Fruit fly (Drosophila melanogaster) whole organism, embryonic: ENCODE data around the gene CG17660.

Experiments used
- CG10267 ChIP-seq: fragments of 200-800 bp; sonication (Bioruptor generic); optimal IDR thresholded peaks from 2 replicates; lab custom pipeline; 2018; ENCODE audit warnings: missing biosample characterization, mild to moderate bottlenecking, missing genetic modification characterization, moderate library complexity
- CG10274 ChIP-seq: fragments of 200-800 bp; sonication (Bioruptor generic); optimal IDR thresholded peaks from 3 replicates; lab custom pipeline; 2017; ENCODE audit warnings: missing biosample characterization, mild to moderate bottlenecking, missing genetic modification characterization
- CG15514 ChIP-seq: fragments of 200-800 bp; sonication (Bioruptor generic); optimal IDR thresholded peaks from 3 replicates; lab custom pipeline; 2017; ENCODE audit warnings: missing biosample characterization, missing genetic modification characterization, mild to moderate bottlenecking, moderate library complexity, missing genetic modification reagents
- CG17385 ChIP-seq: fragments of 200-800 bp; sonication (Bioruptor generic); optimal IDR thresholded peaks from 3 replicates; lab custom pipeline; 2018; ENCODE audit warnings: missing biosample characterization, mild to moderate bottlenecking, missing genetic modification characterization
- CG2199 ChIP-seq: fragments of 200-800 bp; sonication (Bioruptor generic); IDR thresholded peaks from 3 replicates; pipeline ENCODE4 v1.3.6; 2022; ENCODE audit warnings: missing biosample characterization, missing genetic modification characterization
- CG2712 ChIP-seq: fragments of 200-800 bp; optimal IDR thresholded peaks from 3 replicates; lab custom pipeline; 2019; ENCODE audit warnings: missing biosample characterization, mild to moderate bottlenecking, missing genetic modification characterization, moderate library complexity
- CG3407 ChIP-seq: fragments of 200-800 bp; sonication (Bioruptor generic); optimal IDR thresholded peaks from 2 replicates; lab custom pipeline; 2018; ENCODE audit warnings: missing biosample characterization, mild to moderate bottlenecking, missing genetic modification characterization
- CG34224 ChIP-seq: fragments of 200-800 bp; sonication (Bioruptor generic); IDR thresholded peaks from 3 replicates; pipeline ENCODE4 v1.3.6; 2022; ENCODE audit warnings: missing biosample characterization, missing genetic modification characterization; ENCODE audit not compliant: partially characterized antibody
- CG4820 ChIP-seq: fragments of 200-800 bp; sonication (Bioruptor generic); optimal IDR thresholded peaks from 3 replicates; lab custom pipeline; 2016; ENCODE audit warnings: missing biosample characterization, missing genetic modification characterization
- CG6791 ChIP-seq: fragments of 200-800 bp; sonication (Bioruptor generic); IDR thresholded peaks from 3 replicates; pipeline ENCODE4 v1.3.6; 2022; ENCODE audit warnings: missing biosample characterization, missing genetic modification characterization; ENCODE audit not compliant: partially characterized antibody
- CG6813 ChIP-seq: fragments of 200-800 bp; sonication (Bioruptor generic); optimal IDR thresholded peaks from 2 replicates; lab custom pipeline; 2017; ENCODE audit warnings: missing biosample characterization, missing genetic modification characterization, mild to moderate bottlenecking, moderate library complexity, missing genetic modification reagents
- CG7786 ChIP-seq: fragments of 200-800 bp; sonication (Bioruptor generic); optimal IDR thresholded peaks from 2 replicates; lab custom pipeline; 2016; ENCODE audit warnings: missing biosample characterization, missing genetic modification characterization
- CG8944 ChIP-seq: fragments of 200-800 bp; sonication (Bioruptor generic); optimal IDR thresholded peaks from 3 replicates; lab custom pipeline; 2016; ENCODE audit warnings: missing biosample characterization, missing genetic modification characterization
- CHES-1-like ChIP-seq: fragments of 200-800 bp; sonication (Bioruptor generic); optimal IDR thresholded peaks from 2 replicates; lab custom pipeline; 2016; ENCODE audit warnings: missing biosample characterization, missing genetic modification characterization
- CrebB ChIP-seq: fragments of 200-800 bp; sonication (Bioruptor generic); optimal IDR thresholded peaks from 3 replicates; lab custom pipeline; 2018; ENCODE audit warnings: missing biosample characterization, mild to moderate bottlenecking, missing genetic modification characterization
- Dad ChIP-seq: fragments of 200-800 bp; sonication (Bioruptor generic); optimal IDR thresholded peaks from 3 replicates; lab custom pipeline; 2016; ENCODE audit warnings: missing biosample characterization, missing genetic modification characterization
- Ets65A ChIP-seq: fragments of 200-800 bp; sonication (Bioruptor generic); peaks from one replicate; lab custom pipeline; 2016; ENCODE audit warnings: missing biosample characterization, missing genetic modification characterization
- Ets97D ChIP-seq: fragments of 200-800 bp; sonication (Bioruptor generic); optimal IDR thresholded peaks from 3 replicates; lab custom pipeline; 2016; ENCODE audit warnings: missing biosample characterization, missing genetic modification characterization
- Hmr ChIP-seq: fragments of 200-800 bp; sonication (Bioruptor generic); optimal IDR thresholded peaks from 3 replicates; lab custom pipeline; 2017; ENCODE audit warnings: mild to moderate bottlenecking, missing biosample characterization, missing genetic modification reagents, missing genetic modification characterization
- Hr3 ChIP-seq: fragments of 200-800 bp; sonication (Bioruptor generic); optimal IDR thresholded peaks from 3 replicates; lab custom pipeline; 2016; ENCODE audit warnings: missing biosample characterization, missing genetic modification characterization
- Lpt ChIP-seq: fragments of >200 bp; optimal IDR thresholded peaks from 2 replicates; lab custom pipeline; 2018; ENCODE audit warnings: missing biosample characterization, missing genetic modification characterization
- MTF-1 ChIP-seq: fragments of 200-800 bp; sonication (Bioruptor generic); optimal IDR thresholded peaks from 2 replicates; lab custom pipeline; 2018; ENCODE audit warnings: missing biosample characterization, mild to moderate bottlenecking, missing genetic modification characterization, borderline replicate concordance
- Med ChIP-seq: fragments of 200-800 bp; sonication (Bioruptor generic); peaks from one replicate; lab custom pipeline; 2016; ENCODE audit warnings: missing biosample characterization, missing genetic modification characterization, mild to moderate bottlenecking, inconsistent platforms, moderate library complexity
- NC2α ChIP-seq: fragments of 200-800 bp; sonication (Bioruptor generic); optimal IDR thresholded peaks from 2 replicates; lab custom pipeline; 2016; ENCODE audit warnings: missing biosample characterization, missing genetic modification characterization
- NFAT ChIP-seq: fragments of 200-800 bp; sonication (Bioruptor generic); IDR thresholded peaks from 2 replicates; pipeline ENCODE4 v1.3.6; 2022; ENCODE audit warnings: missing biosample characterization, missing genetic modification characterization
- Neu2 ChIP-seq: fragments of 200-800 bp; sonication (Bioruptor generic); optimal IDR thresholded peaks from 3 replicates; lab custom pipeline; 2016; ENCODE audit warnings: missing biosample characterization, missing genetic modification characterization, borderline replicate concordance
- Tbp ChIP-seq: fragments of >200 bp; optimal IDR thresholded peaks from 2 replicates; lab custom pipeline; 2018; ENCODE audit warnings: missing biosample characterization, missing genetic modification characterization
- aop ChIP-seq: fragments of 200-800 bp; sonication (Bioruptor generic); IDR thresholded peaks from 2 replicates; pipeline ENCODE4 v1.3.6; 2022; ENCODE audit warnings: missing biosample characterization, missing genetic modification characterization
- bsh ChIP-seq, 2 experiments: fragments of 200-800 bp; sonication (Bioruptor generic); optimal IDR thresholded peaks; 2 replicates each; lab custom pipeline; 2017 to 2018; ENCODE audit warnings: mild to moderate bottlenecking in 2 of 2, missing biosample characterization in 2 of 2, missing genetic modification characterization in 2 of 2, moderate library complexity in 1 of 2
- chm ChIP-seq: fragments of 200-800 bp; sonication (Bioruptor generic); IDR thresholded peaks from 2 replicates; pipeline ENCODE4 v1.3.6; 2022; ENCODE audit warnings: missing biosample characterization, missing genetic modification characterization
- dm ChIP-seq: fragments of 200-800 bp; sonication (Bioruptor generic); optimal IDR thresholded peaks from 3 replicates; lab custom pipeline; 2016; ENCODE audit warnings: missing biosample characterization, missing genetic modification characterization
- dpn ChIP-seq, 2 experiments: fragments of 200-800 bp; sonication (Bioruptor generic); optimal IDR thresholded peaks; 3 replicates each; lab custom pipeline; 2016; ENCODE audit warnings: missing biosample characterization in 2 of 2, missing genetic modification characterization in 2 of 2
- dysf ChIP-seq: fragments of 200-800 bp; sonication (Bioruptor generic); IDR thresholded peaks from 3 replicates; pipeline ENCODE4 v1.3.6; 2022; ENCODE audit warnings: missing biosample characterization, missing genetic modification characterization
- grau ChIP-seq: fragments of 200-800 bp; optimal IDR thresholded peaks from 3 replicates; lab custom pipeline; 2019; ENCODE audit warnings: missing biosample characterization, mild to moderate bottlenecking, missing genetic modification characterization, moderate library complexity
- inv ChIP-seq: fragments of 200-800 bp; sonication (Bioruptor generic); IDR thresholded peaks from 2 replicates; pipeline ENCODE4 v1.3.6; 2022; ENCODE audit warnings: missing biosample characterization, missing genetic modification characterization; ENCODE audit not compliant: partially characterized antibody
- kay ChIP-seq: fragments of 200-800 bp; sonication (Bioruptor generic); optimal IDR thresholded peaks from 2 replicates; lab custom pipeline; 2016; ENCODE audit warnings: missing biosample characterization, missing genetic modification characterization
- org-1 ChIP-seq: fragments of 200-800 bp; sonication (Bioruptor generic); optimal IDR thresholded peaks from 2 replicates; lab custom pipeline; 2017; ENCODE audit warnings: missing biosample characterization, missing genetic modification characterization
- pb ChIP-seq: fragments of 200-800 bp; sonication (Bioruptor generic); optimal IDR thresholded peaks from 3 replicates; lab custom pipeline; 2016; ENCODE audit warnings: missing biosample characterization, missing genetic modification characterization
- phol ChIP-seq: fragments of 200-800 bp; sonication (Bioruptor generic); optimal IDR thresholded peaks from 3 replicates; lab custom pipeline; 2018; ENCODE audit warnings: missing biosample characterization, mild to moderate bottlenecking, missing genetic modification characterization, moderate library complexity
- pita ChIP-seq: fragments of 200-800 bp; sonication (Bioruptor generic); optimal IDR thresholded peaks from 2 replicates; lab custom pipeline; 2017; ENCODE audit warnings: missing biosample characterization, mild to moderate bottlenecking, missing genetic modification characterization
- pzg ChIP-seq: fragments of 200-800 bp; sonication (Bioruptor generic); optimal IDR thresholded peaks from 3 replicates; lab custom pipeline; 2018; ENCODE audit warnings: missing biosample characterization, mild to moderate bottlenecking, missing genetic modification characterization, moderate library complexity
- scrt ChIP-seq: fragments of 200-800 bp; sonication (Bioruptor generic); optimal IDR thresholded peaks from 2 replicates; lab custom pipeline; 2018; ENCODE audit warnings: missing biosample characterization, mild to moderate bottlenecking, missing genetic modification characterization, moderate library complexity
- seq ChIP-seq: fragments of 200-800 bp; sonication (Bioruptor generic); IDR thresholded peaks from 2 replicates; pipeline ENCODE4 v1.3.6; 2022; ENCODE audit warnings: missing biosample characterization, missing genetic modification characterization
- so ChIP-seq: fragments of 200-800 bp; sonication (Bioruptor generic); IDR thresholded peaks from 3 replicates; pipeline ENCODE4 v1.3.6; 2022; ENCODE audit warnings: missing biosample characterization, missing genetic modification characterization
- stwl ChIP-seq: fragments of 200-800 bp; sonication (Bioruptor generic); optimal IDR thresholded peaks from 3 replicates; lab custom pipeline; 2018; ENCODE audit warnings: missing biosample characterization, mild to moderate bottlenecking, missing genetic modification characterization, moderate library complexity
- tap ChIP-seq: fragments of 200-800 bp; optimal IDR thresholded peaks from 3 replicates; lab custom pipeline; 2019; ENCODE audit warnings: missing biosample characterization, mild to moderate bottlenecking, missing genetic modification characterization, moderate library complexity
- tin ChIP-seq: fragments of 200-800 bp; sonication (Bioruptor generic); optimal IDR thresholded peaks from 3 replicates; lab custom pipeline; 2016; ENCODE audit warnings: missing biosample characterization, missing genetic modification characterization
- trem ChIP-seq: fragments of 200-800 bp; optimal IDR thresholded peaks from 3 replicates; lab custom pipeline; 2019; ENCODE audit warnings: missing biosample characterization, mild to moderate bottlenecking, missing genetic modification characterization, moderate library complexity
- vfl ChIP-seq: fragments of 200-800 bp; sonication (Bioruptor generic); optimal IDR thresholded peaks from 2 replicates; lab custom pipeline; 2016; ENCODE audit warnings: missing biosample characterization, missing genetic modification characterization
- vvl ChIP-seq: fragments of 200-800 bp; sonication (Bioruptor generic); IDR thresholded peaks from 2 replicates; pipeline ENCODE4 v1.3.6; 2022; ENCODE audit warnings: missing biosample characterization, missing genetic modification characterization

CG17660 gene

dm6 chr2L:1732189-1732588, 22.0 kb upstream of the CG17660 start, which contains the start of the genes CG17652 and CG17646 (continued):
- peak; percentile 33 for TF ChIP-seq stwl
- TF ChIP-seq dysf = no peak
- TF ChIP-seq CG34224 (GFP tag; lab: Robert Waterston, UW) = peak; percentile 13; the same call in 1 of the 3 replicates
- TF ChIP-seq CG15514 (GFP tag; lab: Kevin White, UChicago) = peak; percentile 13
- peak; percentile 13 for TF ChIP-seq CG2712 (tag; lab: Kevin White, UChicago)
- peak; percentile 44 for TF ChIP-seq CG17385 (GFP tag; lab: Kevin White, UChicago)
- TF ChIP-seq CG3407 (GFP tag; lab: Kevin White, UChicago) = no peak
- no peak for TF ChIP-seq CG6791 (GFP tag; lab: Robert Waterston, UW)
- peak; percentile 36 for TF ChIP-seq CHES-1-like (GFP tag; lab: Kevin White, UChicago)
- TF ChIP-seq CG10267 (tag; lab: Kevin White, UChicago) = peak; percentile 90
- TF ChIP-seq seq = peak; percentile 13; the same call in 1 of the 2 replicates
- TF ChIP-seq inv (GFP tag; lab: Robert Waterston, UW) = no peak
- 0 out of 2 replicates have a peak, but pooled peaks have one; percentile 51 for TF ChIP-seq chm (GFP tag; lab: Robert Waterston, UW)
- no peak for TF ChIP-seq vfl (GFP tag; lab: Kevin White, UChicago)
- TF ChIP-seq Ets97D (GFP tag; lab: Kevin White, UChicago) = peak; percentile 64
- TF ChIP-seq kay = no peak
- TF ChIP-seq Dad (GFP tag; lab: Kevin White, UChicago) = no peak
- peak; percentile 46 for TF ChIP-seq trem (tag; lab: Kevin White, UChicago)
- peak in 1 of 2 experiments; percentile 2 for TF ChIP-seq bsh (GFP tag; optimal IDR thresholded peaks at IDR 0.05; lab: Kevin White, UChicago)
- no peak for TF ChIP-seq org-1 (GFP tag; lab: Kevin White, UChicago)
- TF ChIP-seq Hr3 (GFP tag; lab: Kevin White, UChicago) = no peak
- peak; percentile 74 for TF ChIP-seq Med (GFP tag; lab: Kevin White, UChicago)
- peak; percentile 22 for TF ChIP-seq dm (GFP tag; lab: Kevin White, UChicago)
- no peak for TF ChIP-seq CG2199 (GFP tag; lab: Robert Waterston, UW)
- TF ChIP-seq MTF-1 = peak; percentile 3
- TF ChIP-seq pb = no peak
- no peak for TF ChIP-seq grau (tag; lab: Kevin White, UChicago)
- TF ChIP-seq CrebB (tag; lab: Kevin White, UChicago) = no peak
- TF ChIP-seq Neu2 (GFP tag; lab: Kevin White, UChicago) = no peak
- no peak for TF ChIP-seq Ets65A (GFP tag; lab: Kevin White, UChicago)
- peak; percentile 3 for TF ChIP-seq CG6813 (GFP tag; lab: Kevin White, UChicago)
- TF ChIP-seq vvl = peak; percentile 35; the same call in 1 of the 2 replicates
- no peak for TF ChIP-seq CG7786 (GFP tag; lab: Kevin White, UChicago)
- TF ChIP-seq pzg (GFP tag; lab: Kevin White, UChicago) = peak; percentile 65
- peak; percentile 77 for TF ChIP-seq scrt (GFP tag; lab: Kevin White, UChicago)

dm6 chr2L:1730914-1731313, 20.7 kb upstream of the CG17660 start:
- TF ChIP-seq dpn (GFP tag; optimal IDR thresholded peaks at IDR 0.05; lab: Kevin White, UChicago) = no peak
- TF ChIP-seq Hmr (GFP tag; lab: Kevin White, UChicago) = peak; percentile 21

DNA sequence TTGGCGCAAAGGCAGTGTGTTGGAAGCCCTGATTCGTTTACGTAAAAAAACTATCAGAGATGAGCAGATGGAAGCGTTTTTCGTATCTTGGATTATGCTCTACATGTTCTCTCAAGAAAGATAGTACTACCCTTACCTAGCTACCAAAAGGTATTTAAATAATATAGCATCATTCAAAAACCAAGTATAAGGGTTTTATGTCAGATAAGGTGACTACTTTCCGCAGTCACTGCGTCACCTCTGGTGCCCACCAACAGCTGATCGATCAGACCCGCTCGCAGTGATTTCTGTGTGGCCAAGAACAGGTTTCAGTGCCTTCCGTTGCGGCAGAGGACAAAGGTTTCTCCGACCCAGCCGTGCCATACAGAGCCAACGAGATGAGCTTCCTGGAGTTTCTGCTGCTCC, 19.4 kb upstream of the CG17660 start, which contains the start of the genes Eno and CG31937:
Eno (minus strand) TSS at position 30 of the 405 bp plus-strand sequence.
CG31937 (plus strand) TSS at position 281 of the 405 bp plus-strand sequence.
- TF ChIP-seq CG4820 = peak; percentile 0
- TF ChIP-seq CG10274 (GFP tag; lab: Kevin White, UChicago) = no peak
- peak; percentile 16 for TF ChIP-seq phol
- peak; percentile 49; the same call in 1 of the 2 replicates for TF ChIP-seq NFAT (GFP tag; lab: Robert Waterston, UW)
- TF ChIP-seq Lpt (GFP tag; lab: Kevin White, UChicago) = no peak
- TF ChIP-seq NC2α (GFP tag; lab: Kevin White, UChicago) = no peak
- peak; percentile 48 for TF ChIP-seq CG8944 (GFP tag; lab: Kevin White, UChicago)
- TF ChIP-seq aop (GFP tag; lab: Robert Waterston, UW) = no peak
- no peak for TF ChIP-seq pita (GFP tag; lab: Kevin White, UChicago)
- peak; percentile 17 for TF ChIP-seq tin (GFP tag; lab: Kevin White, UChicago)
- TF ChIP-seq Tbp (GFP tag; lab: Kevin White, UChicago) = no peak
- TF ChIP-seq tap (tag; lab: Kevin White, UChicago) = no peak
- TF ChIP-seq so (GFP tag; lab: Robert Waterston, UW) = 0 out of 3 replicates have a peak, but pooled peaks have one; percentile 29
